Fruit fly (Drosophila melanogaster): ENCODE data around the gene dpr2.

DNA sequence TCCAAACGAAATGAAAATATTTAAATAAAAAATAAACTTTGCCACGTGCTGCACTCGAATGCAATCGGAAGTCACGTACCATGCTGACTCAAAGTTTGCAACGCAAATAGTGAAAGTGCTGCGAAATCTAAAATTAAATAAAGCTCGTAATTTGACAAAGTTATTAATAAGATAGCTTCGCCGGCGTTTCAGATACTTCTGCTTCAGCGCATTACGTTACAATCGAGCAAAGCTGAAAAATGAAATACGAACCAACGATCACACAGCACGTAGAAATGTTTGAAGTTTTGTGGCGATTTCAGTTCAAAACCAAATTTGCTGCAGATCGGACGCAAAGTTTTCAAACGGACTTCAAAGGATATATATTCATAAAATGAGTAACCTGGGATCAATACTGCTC lies 94.1 kb downstream of the dpr2 start, which contains the start of gene CG12517:
- no peak for TF ChIP-seq tj (GFP tag; optimal IDR thresholded peaks at IDR 0.05)
- TF ChIP-seq Crg-1 (GFP tag; optimal IDR thresholded peaks at IDR 0.05) = no peak
- TF ChIP-seq Hr96 (GFP tag; optimal IDR thresholded peaks at IDR 0.05) = no peak

Data from whole organism, adult.